Worm (Caenorhabditis elegans): ENCODE results near the gene R08D7.5.
A peak's percentile ranks its signal among the peaks of the same experiment; 100 is the strongest.
"Not testable (repeated sequence)": the region's sequence is repeated elsewhere in the genome, so short reads cannot be mapped to it uniquely, and the experiment has no call there.

R08D7.5 gene

DNA sequence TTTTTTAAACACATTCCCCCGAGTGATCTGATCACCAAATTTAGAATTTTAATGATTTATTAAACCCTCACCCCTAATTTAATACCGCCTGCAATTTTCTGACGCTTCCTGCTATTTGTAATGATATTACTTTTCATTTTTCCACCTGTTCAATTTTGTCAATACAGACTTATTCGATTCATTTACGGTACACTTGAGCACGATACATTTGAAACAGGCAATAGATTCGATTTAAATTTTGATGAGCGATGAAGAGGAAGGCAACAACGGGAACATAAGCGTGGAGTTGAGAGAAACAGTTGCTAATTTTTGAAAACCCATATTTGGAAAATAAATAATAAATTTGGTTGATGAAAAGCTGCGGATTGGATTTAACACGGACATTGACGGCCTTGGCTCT, 30.7 kb downstream of the R08D7.5 start:
- TF ChIP-seq pes-1 (GFP tag; IDR thresholded peaks at IDR 0.05), result no peak

DNA sequence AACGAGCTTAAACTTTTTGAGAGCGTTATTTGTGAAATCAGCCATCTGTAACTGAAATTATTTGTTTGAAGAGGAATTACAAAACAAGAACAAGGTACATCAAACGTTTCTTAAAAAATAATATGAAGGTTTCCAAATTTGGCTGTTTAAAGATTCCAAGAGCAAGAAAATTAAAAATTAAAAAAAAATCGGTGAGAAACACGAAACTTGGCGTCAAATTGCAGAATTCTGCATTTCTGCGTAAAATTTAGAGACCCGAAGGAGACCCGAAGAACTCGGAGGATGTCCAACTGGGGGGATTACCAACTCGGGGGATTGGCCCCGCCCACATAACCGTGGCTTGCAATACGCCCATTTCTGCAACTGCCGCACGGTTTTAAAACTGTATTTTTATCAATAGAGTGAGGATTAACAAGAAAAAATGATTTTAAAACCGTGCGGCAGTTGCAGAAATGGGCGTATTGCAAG, 32.0 kb downstream of the R08D7.5 start, which contains the start of gene rab-6.1:
TSS of gene rab-6.1 (minus strand) at position 51 of the 468 bp plus-strand sequence.
- TF ChIP-seq ets-7 (tag; optimal IDR thresholded peaks at IDR 0.05); scrt-1 (GFP tag; IDR thresholded peaks at IDR 0.05); tra-4 (tag; optimal IDR thresholded peaks at IDR 0.05): not testable (repeated sequence)

- TF ChIP-seq hmg-4 (GFP tag; optimal IDR thresholded peaks at IDR 0.05) (peak; percentile 22), ceh-13 (GFP tag; optimal IDR thresholded peaks at IDR 0.05) (no peak)
Measured at ce11 chrIII:9007183-9007582, 33.3 kb downstream of the R08D7.5 start.

DNA sequence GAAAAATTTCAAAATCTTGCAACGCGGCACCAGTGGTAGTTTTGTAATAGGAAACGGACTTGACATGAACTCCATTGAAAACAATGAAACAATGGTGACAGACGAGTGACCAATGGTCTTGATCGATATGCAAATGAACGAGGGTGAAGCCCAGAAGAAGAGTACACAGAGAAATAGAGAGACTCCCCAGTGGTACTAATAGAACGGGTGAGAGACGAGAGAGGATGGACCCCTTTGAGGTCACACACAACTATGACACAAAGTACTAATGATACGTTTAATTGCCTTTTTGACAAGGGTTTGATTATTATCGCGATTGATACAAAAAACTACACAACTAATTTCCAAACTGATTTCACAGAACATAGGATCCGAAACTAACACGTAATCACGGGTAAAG, 36.1 kb downstream of the R08D7.5 start, which contains the start of gene F59B2.8:
TSS of gene F59B2.8 (minus strand) at position 151 of the 400 bp plus-strand sequence.
- no peak for TF ChIP-seq sea-1 (GFP tag; conservative IDR thresholded peaks at IDR 0.05)
- no peak for TF ChIP-seq tbx-11 (GFP tag; IDR thresholded peaks at IDR 0.05)
- no peak for TF ChIP-seq scrt-1 (GFP tag; IDR thresholded peaks at IDR 0.05)
- no peak for TF ChIP-seq aly-1 (tag; optimal IDR thresholded peaks at IDR 0.05)
- TF ChIP-seq hnd-1 (tag; optimal IDR thresholded peaks at IDR 0.05), result no peak
- TF ChIP-seq pes-1 (GFP tag; IDR thresholded peaks at IDR 0.05), result no peak
- TF ChIP-seq ceh-13 (GFP tag; optimal IDR thresholded peaks at IDR 0.05), result no peak
- no peak for TF ChIP-seq hmbx-1 (tag; optimal IDR thresholded peaks at IDR 0.05)
- TF ChIP-seq hmg-4 (GFP tag; optimal IDR thresholded peaks at IDR 0.05), result no peak
- TF ChIP-seq flt-1 (GFP tag; IDR thresholded peaks at IDR 0.05), result no peak
- TF ChIP-seq tbx-37 (GFP tag; conservative IDR thresholded peaks at IDR 0.05), result no peak
- TF ChIP-seq F13C5.2 (tag; optimal IDR thresholded peaks at IDR 0.05), result no peak
- TF ChIP-seq tra-4 (tag; optimal IDR thresholded peaks at IDR 0.05), result no peak
- TF ChIP-seq ama-1 (optimal IDR thresholded peaks at IDR 0.05), result no peak
- no peak for TF ChIP-seq ets-7 (tag; optimal IDR thresholded peaks at IDR 0.05)
- TF ChIP-seq B0310.2 (tag; optimal IDR thresholded peaks at IDR 0.05), result no peak
- TF ChIP-seq ceh-36 (tag; optimal IDR thresholded peaks at IDR 0.05), result no peak

ce11 chrIII:9012309-9012708, 38.4 kb downstream of the R08D7.5 start, which contains the start of gene F59B2.9:
F59B2.9 (minus strand) TSS chrIII:9012409.
- TF ChIP-seq ceh-13 (GFP tag; optimal IDR thresholded peaks at IDR 0.05), result no peak

ce11 chrIII:9017181-9017651, 43.3 kb downstream of the R08D7.5 start, which contains the start of gene F59B2.12:
F59B2.12 (plus strand) TSS chrIII:9017601.
- TF ChIP-seq ama-1 (optimal IDR thresholded peaks at IDR 0.05), result no peak
- TF ChIP-seq hmg-4 (GFP tag; optimal IDR thresholded peaks at IDR 0.05), result no peak
- TF ChIP-seq F13C5.2 (tag; optimal IDR thresholded peaks at IDR 0.05), result no peak
- TF ChIP-seq pes-1 (GFP tag; IDR thresholded peaks at IDR 0.05), result no peak
- no peak for TF ChIP-seq ets-7 (tag; optimal IDR thresholded peaks at IDR 0.05)
- TF ChIP-seq tbx-37 (GFP tag; conservative IDR thresholded peaks at IDR 0.05), result no peak

- no peak for TF ChIP-seq sea-1 (GFP tag; conservative IDR thresholded peaks at IDR 0.05)
Measured at ce11 chrIII:9022535-9022934, 48.6 kb downstream of the R08D7.5 start, which contains the start of gene F59B2.14. F59B2.14 (minus strand) TSS chrIII:9022635.

ce11 chrIII:9023601-9024000, 49.7 kb downstream of the R08D7.5 start:
- no peak for TF ChIP-seq tbx-11 (GFP tag; IDR thresholded peaks at IDR 0.05)

Measured in whole organism, early embryonic.